Worm (Caenorhabditis elegans) whole organism, late embryonic: ENCODE measurements around the gene Y58A7A.2.
A peak's percentile ranks its signal among the peaks of the same experiment; 100 is the strongest.

Experiments used
- C08G9.2 ChIP-seq: sonication (generic microtip); optimal IDR thresholded peaks from 2 replicates; lab custom pipeline; 2016; ENCODE audit warnings: mild to moderate bottlenecking, missing genetic modification characterization, moderate library complexity, missing compliant biosample characterization
- K09A11.1 ChIP-seq: sonication (generic microtip); optimal IDR thresholded peaks from 2 replicates; lab custom pipeline; 2017; ENCODE audit warnings: antibody characterized with exemption, mild to moderate bottlenecking, missing genetic modification characterization, missing compliant biosample characterization; ENCODE audit not compliant: insufficient read depth
- T23F11.4 ChIP-seq: fragments of 200-800 bp; sonication (Bioruptor generic); optimal IDR thresholded peaks from 2 replicates; lab custom pipeline; 2018; ENCODE audit warnings: mild to moderate bottlenecking, missing genetic modification characterization, missing compliant biosample characterization
- ceh-2 ChIP-seq: sonication (generic microtip); optimal IDR thresholded peaks from 2 replicates; lab custom pipeline; 2016; ENCODE audit warnings: missing genotype, missing genetic modification characterization, missing compliant biosample characterization
- ceh-48 ChIP-seq: sonication (generic microtip); optimal IDR thresholded peaks from 2 replicates; lab custom pipeline; 2016; ENCODE audit warnings: missing genetic modification characterization, inconsistent platforms, missing compliant biosample characterization
- ceh-6 ChIP-seq: fragments of 200-800 bp; sonication (Bioruptor generic); optimal IDR thresholded peaks from 2 replicates; lab custom pipeline; 2018; ENCODE audit warnings: mild to moderate bottlenecking, missing genetic modification characterization, missing compliant biosample characterization
- che-1 ChIP-seq: sonication (generic microtip); optimal IDR thresholded peaks from 2 replicates; lab custom pipeline; 2016; ENCODE audit warnings: mild to moderate bottlenecking, missing genetic modification characterization, missing compliant biosample characterization
- elt-4 ChIP-seq: sonication (generic microtip); optimal IDR thresholded peaks from 2 replicates; lab custom pipeline; 2016; ENCODE audit warnings: missing genetic modification characterization, missing compliant biosample characterization
- ets-4 ChIP-seq: sonication (generic microtip); optimal IDR thresholded peaks from 2 replicates; lab custom pipeline; 2016; ENCODE audit warnings: missing genetic modification characterization, missing compliant biosample characterization
- hlh-13 ChIP-seq: fragments of 200-800 bp; sonication (Bioruptor generic); optimal IDR thresholded peaks from 2 replicates; lab custom pipeline; 2018; ENCODE audit warnings: mild to moderate bottlenecking, missing genetic modification characterization, missing compliant biosample characterization
- hlh-8 ChIP-seq: sonication (generic microtip); optimal IDR thresholded peaks from 2 replicates; lab custom pipeline; 2016; ENCODE audit warnings: missing genotype, missing genetic modification characterization, missing compliant biosample characterization
- lin-11 ChIP-seq: fragments of 200-800 bp; sonication (Bioruptor generic); optimal IDR thresholded peaks from 2 replicates; lab custom pipeline; 2018; ENCODE audit warnings: mild to moderate bottlenecking, missing genetic modification characterization, missing compliant biosample characterization
- madf-2 ChIP-seq: sonication (generic microtip); optimal IDR thresholded peaks from 2 replicates; lab custom pipeline; 2017; ENCODE audit warnings: missing genetic modification characterization, missing compliant biosample characterization
- nfya-1 ChIP-seq: sonication (generic microtip); optimal IDR thresholded peaks from 2 replicates; lab custom pipeline; 2017; ENCODE audit warnings: missing genetic modification characterization, mild to moderate bottlenecking, missing compliant biosample characterization, antibody characterized with exemption, moderate library complexity
- nhr-11 ChIP-seq: fragments of 150-350 bp; optimal IDR thresholded peaks from 2 replicates; lab custom pipeline; 2014; ENCODE audit warnings: missing biosample characterization, missing genetic modification characterization
- nhr-232 ChIP-seq: sonication (generic microtip); optimal IDR thresholded peaks from 2 replicates; lab custom pipeline; 2016; ENCODE audit warnings: missing genetic modification characterization, missing compliant biosample characterization
- npax-4 ChIP-seq: sonication (generic microtip); optimal IDR thresholded peaks from 2 replicates; lab custom pipeline; 2016; ENCODE audit warnings: missing genetic modification characterization, missing compliant biosample characterization
- pat-9 ChIP-seq: fragments of 200-800 bp; sonication (Bioruptor generic); optimal IDR thresholded peaks from 2 replicates; lab custom pipeline; 2018; ENCODE audit warnings: mild to moderate bottlenecking, missing genetic modification characterization, moderate library complexity, missing compliant biosample characterization
- pha-4 ChIP-seq: fragments of 150-350 bp; optimal IDR thresholded peaks from 2 replicates; lab custom pipeline; 2018; ENCODE audit warnings: missing biosample characterization, missing genetic modification reagents, missing genetic modification characterization
- pros-1 ChIP-seq: fragments of 150-350 bp; optimal IDR thresholded peaks from 2 replicates; lab custom pipeline; 2014; ENCODE audit warnings: missing biosample characterization, missing genetic modification reagents, missing genetic modification characterization
- ref-2 ChIP-seq: sonication (generic microtip); optimal IDR thresholded peaks from 2 replicates; lab custom pipeline; 2016; ENCODE audit warnings: missing genetic modification characterization, missing compliant biosample characterization
- sdc-2 ChIP-seq: sonication (generic microtip); optimal IDR thresholded peaks from 2 replicates; lab custom pipeline; 2016; ENCODE audit warnings: missing genotype, missing genetic modification characterization, missing compliant biosample characterization
- sox-4 ChIP-seq: sonication (generic microtip); optimal IDR thresholded peaks from 2 replicates; lab custom pipeline; 2017; ENCODE audit warnings: mild to moderate bottlenecking, missing genetic modification characterization, inconsistent platforms, missing compliant biosample characterization
- syd-9 ChIP-seq: sonication (generic microtip); optimal IDR thresholded peaks from 2 replicates; lab custom pipeline; 2016; ENCODE audit warnings: mild to moderate bottlenecking, missing genetic modification characterization, moderate library complexity, missing compliant biosample characterization
- tbx-2 ChIP-seq: sonication (generic microtip); optimal IDR thresholded peaks from 2 replicates; lab custom pipeline; 2016; ENCODE audit warnings: missing genetic modification characterization, missing compliant biosample characterization
- tbx-7 ChIP-seq: sonication (generic microtip); optimal IDR thresholded peaks from 2 replicates; lab custom pipeline; 2016; ENCODE audit warnings: missing genotype, missing genetic modification characterization, missing compliant biosample characterization
- unc-3 ChIP-seq, 2 experiments: fragments of 200-800 bp in 1 of 2; sonication (Bioruptor generic) in 1 of 2; sonication (generic microtip) in 1 of 2; conservative IDR thresholded peaks in 1 of 2; optimal IDR thresholded peaks in 1 of 2; 2 replicates each; pipeline versions ENCODE4 v1.3.6 to Lab custom; 2016 to 2022; ENCODE audit warnings: missing compliant biosample characterization in 2 of 2, missing genetic modification characterization in 2 of 2, missing genetic modification reagents in 1 of 2
- unc-42 ChIP-seq: sonication (generic microtip); optimal IDR thresholded peaks from 2 replicates; lab custom pipeline; 2016; ENCODE audit warnings: missing genotype, missing genetic modification characterization, missing compliant biosample characterization
- unc-55 ChIP-seq: sonication (generic microtip); optimal IDR thresholded peaks from 2 replicates; lab custom pipeline; 2017; ENCODE audit warnings: missing biosample characterization, missing genetic modification reagents, missing genetic modification characterization
- unc-86 ChIP-seq: sonication (generic microtip); optimal IDR thresholded peaks from 2 replicates; lab custom pipeline; 2016; ENCODE audit warnings: missing genetic modification characterization, missing compliant biosample characterization

Y58A7A.2 gene

ce11 chrV:5102017-5102416 is 30.0 kb upstream of the Y58A7A.2 start, which contains the start of gene srab-1:
srab-1 (minus strand) TSS chrV:5102117.
- TF ChIP-seq sdc-2 (tag; lab: Kevin White, UChicago) (no peak), nfya-1 (no peak), nhr-11 (tag; lab: Kevin White, UChicago) (no peak), hlh-13 (GFP tag; lab: Kevin White, UChicago) (no peak), ceh-2 (tag; lab: Kevin White, UChicago) (no peak), K09A11.1 (no peak), ref-2 (tag; lab: Kevin White, UChicago) (no peak), pha-4 (tag; lab: Kevin White, UChicago) (no peak), pros-1 (tag; lab: Kevin White, UChicago) (no peak), che-1 (tag; lab: Kevin White, UChicago) (no peak), madf-2 (tag; lab: Kevin White, UChicago) (no peak), sox-4 (tag; lab: Kevin White, UChicago) (no peak), npax-4 (tag; lab: Kevin White, UChicago) (no peak), hlh-8 (tag; lab: Kevin White, UChicago) (no peak), unc-86 (tag; lab: Kevin White, UChicago) (no peak), tbx-2 (tag; lab: Kevin White, UChicago) (no peak)
- TF ChIP-seq, all 69 proteins: peak for 0

DNA sequence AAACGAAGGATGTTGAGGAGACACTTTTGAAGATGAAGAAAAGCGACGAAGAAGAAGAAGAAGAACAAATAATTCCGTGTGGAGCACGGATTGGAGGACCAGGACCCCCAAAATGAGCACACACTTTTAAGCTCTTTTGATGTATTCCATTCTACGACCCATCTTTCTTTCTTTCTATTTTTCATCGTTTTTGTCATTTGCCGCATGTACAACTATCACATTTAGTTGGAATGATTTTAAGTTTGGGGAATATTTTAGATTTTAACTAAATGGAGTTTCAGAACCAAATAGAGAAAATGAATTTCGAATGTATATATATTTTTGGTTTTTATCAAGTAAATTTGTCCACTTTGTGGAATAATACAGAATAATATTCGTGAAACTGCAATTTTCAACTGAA is 26.9 kb upstream of the Y58A7A.2 start, which contains the start of gene unc-46:
Gene unc-46, minus strand, starts transcription at position 101 of the 400 bp plus-strand sequence.
- no peak for TF ChIP-seq ceh-48 (tag; lab: Kevin White, UChicago)
- TF ChIP-seq ceh-6 (GFP tag; lab: Kevin White, UChicago) = no peak
- TF ChIP-seq, all 69 proteins: peak for 0

ce11 chrV:5097035-5097434 is 25.1 kb upstream of the Y58A7A.2 start, which contains the start of gene C04F5.2:
C04F5.2 (minus strand) TSS chrV:5097135.
- no peak for TF ChIP-seq pha-4 (tag; lab: Kevin White, UChicago)
- TF ChIP-seq pat-9 (tag; lab: Kevin White, UChicago) = no peak
- TF ChIP-seq lin-11 (tag; lab: Kevin White, UChicago) = no peak

DNA sequence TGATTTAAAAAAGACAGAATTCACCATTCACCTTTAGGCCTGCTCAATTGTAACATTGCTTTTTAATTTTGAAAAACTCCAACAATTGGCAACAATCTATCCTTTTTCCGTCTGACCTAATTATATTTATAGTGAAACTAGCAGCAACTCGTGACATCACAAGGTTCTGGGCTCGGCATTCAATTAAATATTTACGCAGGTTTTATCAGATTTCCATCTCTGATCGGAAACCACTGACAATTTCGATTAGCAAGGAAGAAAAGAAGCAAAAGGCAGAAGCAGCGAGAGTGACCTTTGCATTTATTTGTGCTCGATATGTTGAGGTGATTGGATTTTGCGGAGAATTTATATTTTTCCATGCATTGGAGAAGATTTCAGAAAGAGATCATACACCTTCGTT is 18.4 kb upstream of the Y58A7A.2 start:
- TF ChIP-seq lin-11 (tag; lab: Kevin White, UChicago) (no peak), unc-42 (tag; lab: Kevin White, UChicago) (peak; percentile 1), T23F11.4 (GFP tag; lab: Kevin White, UChicago) (no peak), ets-4 (no peak), elt-4 (tag; lab: Kevin White, UChicago) (no peak)

ce11 chrV:5089497-5090134 is 17.6 kb upstream of the Y58A7A.2 start, which contains the start of gene glb-32:
glb-32 (minus strand) TSS chrV:5089547.
- TF ChIP-seq ceh-48 (tag; lab: Kevin White, UChicago) = no peak
- TF ChIP-seq unc-55 = no peak
- TF ChIP-seq C08G9.2 = no peak
- TF ChIP-seq che-1 (tag; lab: Kevin White, UChicago) = no peak
- no peak for TF ChIP-seq syd-9 (tag; lab: Kevin White, UChicago)
- TF ChIP-seq lin-11 (tag; lab: Kevin White, UChicago) = no peak
- TF ChIP-seq unc-3 (GFP tag; conservative IDR thresholded peaks at IDR 0.05; lab: Robert Waterston, UW) = no peak
- TF ChIP-seq unc-3 (tag; optimal IDR thresholded peaks at IDR 0.05; lab: Kevin White, UChicago) = no peak
- TF ChIP-seq, all 69 proteins: peak for 0

ce11 chrV:5088311-5088710 is 16.3 kb upstream of the Y58A7A.2 start:
- TF ChIP-seq tbx-7 (tag; lab: Kevin White, UChicago) (no peak), nhr-232 (no peak), unc-42 (tag; lab: Kevin White, UChicago) (peak; percentile 55)
